Worm (Caenorhabditis elegans): Measurements from ENCODE around the gene Y105C5A.12.
"Not testable (repeated sequence)": the region's sequence is repeated elsewhere in the genome, so short reads cannot be mapped to it uniquely, and the experiment has no call there.

Gene Y105C5A.12

ce11 chrIV:15641699-15642098 is at the start of gene Y105C5A.12:
Gene Y105C5A.12, minus strand, starts transcription at chrIV:15641799.
- not testable (repeated sequence) for TF ChIP-seq unc-62 (GFP tag; optimal IDR thresholded peaks at IDR 0.05)

ce11 chrIV:15688524-15689479 is 47.2 kb upstream of the Y105C5A.12 start, which contains the start of gene Y105C5A.15:
Gene Y105C5A.15, plus strand, starts transcription at chrIV:15689201.
- no peak for TF ChIP-seq unc-62 (GFP tag; optimal IDR thresholded peaks at IDR 0.05)

ce11 chrIV:15687825-15688224 is 46.2 kb upstream of the Y105C5A.12 start:
- no peak for TF ChIP-seq unc-62 (GFP tag; optimal IDR thresholded peaks at IDR 0.05)

- no peak for TF ChIP-seq unc-62 (GFP tag; optimal IDR thresholded peaks at IDR 0.05)
Measured at ce11 chrIV:15686233-15686632, 44.6 kb upstream of the Y105C5A.12 start.

ce11 chrIV:15684521-15684920 is 42.9 kb upstream of the Y105C5A.12 start:
- TF ChIP-seq unc-62 (GFP tag; optimal IDR thresholded peaks at IDR 0.05): no peak

ce11 chrIV:15681445-15681844 is 39.8 kb upstream of the Y105C5A.12 start, which contains the start of gene Y105C5A.26:
Gene Y105C5A.26, minus strand, starts transcription at chrIV:15681545.
- TF ChIP-seq unc-62 (GFP tag; optimal IDR thresholded peaks at IDR 0.05): not testable (repeated sequence)

ce11 chrIV:15672994-15673393 is 31.4 kb upstream of the Y105C5A.12 start:
- TF ChIP-seq unc-62 (GFP tag; optimal IDR thresholded peaks at IDR 0.05): no peak

- no peak for TF ChIP-seq unc-62 (GFP tag; optimal IDR thresholded peaks at IDR 0.05)
Measured at ce11 chrIV:15658444-15658843, 16.8 kb upstream of the Y105C5A.12 start.

- TF ChIP-seq unc-62 (GFP tag; optimal IDR thresholded peaks at IDR 0.05): no peak
Measured at ce11 chrIV:15648245-15648644, 6.6 kb upstream of the Y105C5A.12 start.

- not testable (repeated sequence) for TF ChIP-seq unc-62 (GFP tag; optimal IDR thresholded peaks at IDR 0.05)
Measured at ce11 chrIV:15646418-15647220, 5.0 kb upstream of the Y105C5A.12 start, which contains the start of the genes Y105C5A.1268 and Y105C5A.1272. Gene Y105C5A.1268, minus strand, starts transcription at chrIV:15646468. Gene Y105C5A.1272, plus strand, starts transcription at chrIV:15646992.

ce11 chrIV:15640852-15641251 is 747 bp downstream of the Y105C5A.12 start, which contains the start of gene Y105C5A.13:
Gene Y105C5A.13, plus strand, starts transcription at chrIV:15641231.
- no peak for TF ChIP-seq unc-62 (GFP tag; optimal IDR thresholded peaks at IDR 0.05)

- no peak for TF ChIP-seq unc-62 (GFP tag; optimal IDR thresholded peaks at IDR 0.05)
Measured at ce11 chrIV:15639223-15639622, 2.4 kb downstream of the Y105C5A.12 start.

- TF ChIP-seq unc-62 (GFP tag; optimal IDR thresholded peaks at IDR 0.05): not testable (repeated sequence)
Measured at ce11 chrIV:15635462-15635861, 6.1 kb downstream of the Y105C5A.12 start, which contains the start of gene Y105C5A.10. Gene Y105C5A.10, plus strand, starts transcription at chrIV:15635762.

ce11 chrIV:15634240-15634789 is 7.3 kb downstream of the Y105C5A.12 start, which contains the start of gene Y105C5A.1274:
Gene Y105C5A.1274, plus strand, starts transcription at chrIV:15634739.
- not testable (repeated sequence) for TF ChIP-seq unc-62 (GFP tag; optimal IDR thresholded peaks at IDR 0.05)

- TF ChIP-seq unc-62 (GFP tag; optimal IDR thresholded peaks at IDR 0.05): no peak
Measured at ce11 chrIV:15631217-15631616, 10.4 kb downstream of the Y105C5A.12 start, which contains the start of gene Y105C5A.9. Gene Y105C5A.9, plus strand, starts transcription at chrIV:15631517.

Measured in whole organism, dauer.